Worm (Caenorhabditis elegans) whole organism, young adult: ENCODE measurements around the gene swp-1.

Source experiments
- Y56A3A.18 ChIP-seq: fragments of 200-800 bp; sonication (Bioruptor generic); IDR thresholded peaks from 2 replicates; pipeline ENCODE4 v1.3.6; 2022; ENCODE audit warnings: missing genetic modification reagents, missing genetic modification characterization, missing compliant biosample characterization
- chd-7 ChIP-seq: sonication (generic microtip); optimal IDR thresholded peaks from 2 replicates; lab custom pipeline; 2016; ENCODE audit warnings: mild to moderate bottlenecking, missing genetic modification characterization, moderate library complexity, missing compliant biosample characterization
- efl-1 ChIP-seq: fragments of 150-350 bp; optimal IDR thresholded peaks from 2 replicates; lab custom pipeline; 2014; ENCODE audit warnings: missing biosample characterization, missing genetic modification reagents, missing genetic modification characterization
- him-1 ChIP-seq: sonication (generic microtip); optimal IDR thresholded peaks from 2 replicates; lab custom pipeline; 2016; ENCODE audit warnings: missing genotype, missing genetic modification reagents, missing genetic modification characterization, missing compliant biosample characterization
- hmg-1.2 ChIP-seq: fragments of 200-800 bp; sonication (Bioruptor generic); IDR thresholded peaks from 2 replicates; pipeline ENCODE4 v1.3.6; 2022; ENCODE audit warnings: missing genetic modification reagents, missing genetic modification characterization, missing compliant biosample characterization
- mes-4 ChIP-seq: sonication (generic microtip); optimal IDR thresholded peaks from 2 replicates; lab custom pipeline; 2016; ENCODE audit warnings: missing genotype, missing genetic modification characterization, missing compliant biosample characterization
- pha-4 ChIP-seq: fragments of 150-350 bp; sonication (generic microtip); optimal IDR thresholded peaks from 2 replicates; lab custom pipeline; 2014; ENCODE audit warnings: missing biosample characterization, missing genetic modification reagents, missing genetic modification characterization
- snpc-4 ChIP-seq, 5 experiments: fragments of 150-350 bp in 1 of 5; sonication (generic microtip) in 4 of 5; optimal IDR thresholded peaks; 2 replicates each; lab custom pipeline; 2014 to 2018; ENCODE audit warnings: missing genetic modification characterization in 5 of 5, missing biosample characterization in 3 of 5, antibody characterized with exemption in 2 of 5, mild to moderate bottlenecking in 2 of 5, missing compliant biosample characterization in 2 of 5, missing genotype in 2 of 5, moderate library complexity in 2 of 5, missing genetic modification reagents in 1 of 5
- unc-130 ChIP-seq: sonication (generic microtip); optimal IDR thresholded peaks from 2 replicates; lab custom pipeline; 2016; ENCODE audit warnings: missing genetic modification reagents, missing genetic modification characterization, missing compliant biosample characterization

- no peak for TF ChIP-seq Y56A3A.18 (GFP tag; lab: Robert Waterston, UW)
- no peak for TF ChIP-seq pha-4
- TF ChIP-seq mes-4 (tag; lab: Kevin White, UChicago) = no peak
- TF ChIP-seq him-1 (tag; lab: Kevin White, UChicago) = no peak
- TF ChIP-seq snpc-4 (GFP tag; optimal IDR thresholded peaks at IDR 0.05; lab: Kevin White, UChicago) = no peak
- no peak for TF ChIP-seq snpc-4 (tag; optimal IDR thresholded peaks at IDR 0.05; lab: Kevin White, UChicago)
- TF ChIP-seq hmg-1.2 (GFP tag; lab: Robert Waterston, UW) = no peak
- no peak for TF ChIP-seq chd-7
- no peak for TF ChIP-seq efl-1
- TF ChIP-seq unc-130 = no peak
These were observed 29.8 kb downstream of the swp-1 start for ce11 chrIII:5675384-5675984.
